Fruit fly (Drosophila melanogaster): ENCODE data around the gene CG13833.

dm6 chr3R:23081265-23081664 is 45.9 kb upstream of the CG13833 start:
- TF ChIP-seq sv (GFP tag; optimal IDR thresholded peaks at IDR 0.05) = no peak
- no peak for TF ChIP-seq lola (GFP tag; optimal IDR thresholded peaks at IDR 0.05)
- no peak for TF ChIP-seq woc (GFP tag; optimal IDR thresholded peaks at IDR 0.05)
- TF ChIP-seq dsf (GFP tag; optimal IDR thresholded peaks at IDR 0.05; ENCODE audit: borderline replicate concordance) = no peak
- no peak for TF ChIP-seq psq (GFP tag; optimal IDR thresholded peaks at IDR 0.05)
- no peak for TF ChIP-seq Dif (GFP tag; optimal IDR thresholded peaks at IDR 0.05; ENCODE audit: partially characterized antibody)
- TF ChIP-seq Mio (GFP tag; optimal IDR thresholded peaks at IDR 0.05) = no peak
- no peak for TF ChIP-seq Vsx2 (GFP tag; optimal IDR thresholded peaks at IDR 0.05; ENCODE audit: partially characterized antibody)
- no peak for TF ChIP-seq Hr83 (GFP tag; optimal IDR thresholded peaks at IDR 0.05; ENCODE audit: poor library complexity, severe bottlenecking)
- TF ChIP-seq usp (GFP tag; optimal IDR thresholded peaks at IDR 0.05) = no peak
- TF ChIP-seq h (GFP tag; optimal IDR thresholded peaks at IDR 0.05) = no peak
- no peak for TF ChIP-seq Abd-B (GFP tag; optimal IDR thresholded peaks at IDR 0.05)
